Worm (Caenorhabditis elegans) whole organism, late embryonic: ENCODE data around the gene F26G1.10.

Experiments used
- C08G9.2 ChIP-seq: sonication (generic microtip); optimal IDR thresholded peaks from 2 replicates; lab custom pipeline; 2016; ENCODE audit warnings: mild to moderate bottlenecking, missing genetic modification characterization, moderate library complexity, missing compliant biosample characterization
- F13H6.1 ChIP-seq: sonication (generic microtip); optimal IDR thresholded peaks from 2 replicates; lab custom pipeline; 2016; ENCODE audit warnings: missing genetic modification characterization, missing compliant biosample characterization
- K02D7.2 ChIP-seq: sonication (generic microtip); optimal IDR thresholded peaks from 2 replicates; lab custom pipeline; 2017; ENCODE audit warnings: mild to moderate bottlenecking, missing genetic modification characterization, missing compliant biosample characterization
- K09A11.1 ChIP-seq: sonication (generic microtip); optimal IDR thresholded peaks from 2 replicates; lab custom pipeline; 2017; ENCODE audit warnings: antibody characterized with exemption, mild to moderate bottlenecking, missing genetic modification characterization, missing compliant biosample characterization; ENCODE audit not compliant: insufficient read depth
- T23F11.4 ChIP-seq: fragments of 200-800 bp; sonication (Bioruptor generic); optimal IDR thresholded peaks from 2 replicates; lab custom pipeline; 2018; ENCODE audit warnings: mild to moderate bottlenecking, missing genetic modification characterization, missing compliant biosample characterization
- ahr-1 ChIP-seq: sonication (generic microtip); optimal IDR thresholded peaks from 2 replicates; lab custom pipeline; 2016; ENCODE audit warnings: missing genetic modification characterization, missing compliant biosample characterization
- ceh-14 ChIP-seq: sonication (generic microtip); optimal IDR thresholded peaks from 2 replicates; lab custom pipeline; 2016; ENCODE audit warnings: missing genotype, missing genetic modification characterization, missing compliant biosample characterization
- ceh-19 ChIP-seq: fragments of 200-800 bp; sonication (Bioruptor generic); optimal IDR thresholded peaks from 2 replicates; lab custom pipeline; 2018; ENCODE audit warnings: mild to moderate bottlenecking, missing genetic modification characterization, missing compliant biosample characterization
- ceh-2 ChIP-seq: sonication (generic microtip); optimal IDR thresholded peaks from 2 replicates; lab custom pipeline; 2016; ENCODE audit warnings: missing genotype, missing genetic modification characterization, missing compliant biosample characterization
- ceh-30 ChIP-seq: fragments of 150-350 bp; optimal IDR thresholded peaks from 2 replicates; lab custom pipeline; 2014; ENCODE audit warnings: missing biosample characterization, missing genetic modification characterization
- ceh-31 ChIP-seq: sonication (generic microtip); optimal IDR thresholded peaks from 2 replicates; lab custom pipeline; 2016; ENCODE audit warnings: missing genetic modification characterization, missing compliant biosample characterization
- ceh-34 ChIP-seq: sonication (generic microtip); optimal IDR thresholded peaks from 2 replicates; lab custom pipeline; 2016; ENCODE audit warnings: mild to moderate bottlenecking, missing genetic modification characterization, missing compliant biosample characterization
- ceh-9 ChIP-seq: sonication (generic microtip); optimal IDR thresholded peaks from 2 replicates; lab custom pipeline; 2016; ENCODE audit warnings: mild to moderate bottlenecking, missing genetic modification characterization, inconsistent platforms, missing compliant biosample characterization
- che-1 ChIP-seq: sonication (generic microtip); optimal IDR thresholded peaks from 2 replicates; lab custom pipeline; 2016; ENCODE audit warnings: mild to moderate bottlenecking, missing genetic modification characterization, missing compliant biosample characterization
- dmd-4 ChIP-seq: sonication (generic microtip); optimal IDR thresholded peaks from 2 replicates; lab custom pipeline; 2016; ENCODE audit warnings: borderline replicate concordance, missing genetic modification characterization, missing compliant biosample characterization
- elt-4 ChIP-seq: sonication (generic microtip); optimal IDR thresholded peaks from 2 replicates; lab custom pipeline; 2016; ENCODE audit warnings: missing genetic modification characterization, missing compliant biosample characterization
- fkh-6 ChIP-seq: sonication (generic microtip); optimal IDR thresholded peaks from 2 replicates; lab custom pipeline; 2016; ENCODE audit warnings: missing genetic modification characterization, missing compliant biosample characterization
- gmeb-2 ChIP-seq: sonication (generic microtip); optimal IDR thresholded peaks from 2 replicates; lab custom pipeline; 2016; ENCODE audit warnings: missing genetic modification characterization, inconsistent platforms, missing compliant biosample characterization
- hlh-15 ChIP-seq: sonication (generic microtip); optimal IDR thresholded peaks from 2 replicates; lab custom pipeline; 2016; ENCODE audit warnings: missing genetic modification characterization, missing compliant biosample characterization
- hlh-30 ChIP-seq: sonication (generic microtip); optimal IDR thresholded peaks from 2 replicates; lab custom pipeline; 2017; ENCODE audit warnings: antibody characterized with exemption, missing genetic modification characterization, missing compliant biosample characterization; ENCODE audit not compliant: insufficient read depth
- hlh-6 ChIP-seq: sonication (generic microtip); optimal IDR thresholded peaks from 2 replicates; lab custom pipeline; 2016; ENCODE audit warnings: missing genotype, missing genetic modification characterization, missing compliant biosample characterization
- hlh-8 ChIP-seq: sonication (generic microtip); optimal IDR thresholded peaks from 2 replicates; lab custom pipeline; 2016; ENCODE audit warnings: missing genotype, missing genetic modification characterization, missing compliant biosample characterization
- lim-6 ChIP-seq: sonication (generic microtip); optimal IDR thresholded peaks from 2 replicates; lab custom pipeline; 2016; ENCODE audit warnings: missing genetic modification characterization, missing compliant biosample characterization
- mec-3 ChIP-seq: sonication (generic microtip); optimal IDR thresholded peaks from 2 replicates; lab custom pipeline; 2016; ENCODE audit warnings: borderline replicate concordance, missing genetic modification characterization, missing compliant biosample characterization
- nhr-11 ChIP-seq: fragments of 150-350 bp; optimal IDR thresholded peaks from 2 replicates; lab custom pipeline; 2014; ENCODE audit warnings: missing biosample characterization, missing genetic modification characterization
- npax-4 ChIP-seq: sonication (generic microtip); optimal IDR thresholded peaks from 2 replicates; lab custom pipeline; 2016; ENCODE audit warnings: missing genetic modification characterization, missing compliant biosample characterization
- pat-9 ChIP-seq: fragments of 200-800 bp; sonication (Bioruptor generic); optimal IDR thresholded peaks from 2 replicates; lab custom pipeline; 2018; ENCODE audit warnings: mild to moderate bottlenecking, missing genetic modification characterization, moderate library complexity, missing compliant biosample characterization
- pros-1 ChIP-seq: fragments of 150-350 bp; optimal IDR thresholded peaks from 2 replicates; lab custom pipeline; 2014; ENCODE audit warnings: missing biosample characterization, missing genetic modification reagents, missing genetic modification characterization
- rnt-1 ChIP-seq: sonication (generic microtip); optimal IDR thresholded peaks from 2 replicates; lab custom pipeline; 2016; ENCODE audit warnings: missing genetic modification characterization, missing compliant biosample characterization
- sox-2 ChIP-seq: fragments of 200-800 bp; sonication (Bioruptor generic); IDR thresholded peaks from 2 replicates; pipeline ENCODE4 v1.3.6; 2022; ENCODE audit warnings: missing genetic modification reagents, missing genetic modification characterization, missing compliant biosample characterization
- syd-9 ChIP-seq: sonication (generic microtip); optimal IDR thresholded peaks from 2 replicates; lab custom pipeline; 2016; ENCODE audit warnings: mild to moderate bottlenecking, missing genetic modification characterization, moderate library complexity, missing compliant biosample characterization
- tbx-2 ChIP-seq: sonication (generic microtip); optimal IDR thresholded peaks from 2 replicates; lab custom pipeline; 2016; ENCODE audit warnings: missing genetic modification characterization, missing compliant biosample characterization
- unc-3 ChIP-seq, 2 experiments: fragments of 200-800 bp in 1 of 2; sonication (Bioruptor generic) in 1 of 2; sonication (generic microtip) in 1 of 2; conservative IDR thresholded peaks in 1 of 2; optimal IDR thresholded peaks in 1 of 2; 2 replicates each; pipeline versions ENCODE4 v1.3.6 to Lab custom; 2016 to 2022; ENCODE audit warnings: missing compliant biosample characterization in 2 of 2, missing genetic modification characterization in 2 of 2, missing genetic modification reagents in 1 of 2
- unc-42 ChIP-seq: sonication (generic microtip); optimal IDR thresholded peaks from 2 replicates; lab custom pipeline; 2016; ENCODE audit warnings: missing genotype, missing genetic modification characterization, missing compliant biosample characterization
- unc-55 ChIP-seq: sonication (generic microtip); optimal IDR thresholded peaks from 2 replicates; lab custom pipeline; 2017; ENCODE audit warnings: missing biosample characterization, missing genetic modification reagents, missing genetic modification characterization
- unc-86 ChIP-seq: sonication (generic microtip); optimal IDR thresholded peaks from 2 replicates; lab custom pipeline; 2016; ENCODE audit warnings: missing genetic modification characterization, missing compliant biosample characterization
- zip-5 ChIP-seq: sonication (generic microtip); optimal IDR thresholded peaks from 2 replicates; lab custom pipeline; 2016; ENCODE audit warnings: missing genetic modification characterization, missing compliant biosample characterization
- ztf-16 ChIP-seq: sonication (generic microtip); optimal IDR thresholded peaks from 2 replicates; lab custom pipeline; 2017; ENCODE audit warnings: missing genetic modification characterization, missing compliant biosample characterization

The F26G1.10 gene

ce11 chrII:4791272-4791671 lies 17.1 kb downstream of the F26G1.10 start, which contains the start of gene F26G1.1 (continued):
- TF ChIP-seq hlh-8 (tag; lab: Kevin White, UChicago) (peak; percentile 90), ceh-31 (tag; lab: Kevin White, UChicago) (peak; percentile 90), pat-9 (no peak), elt-4 (tag; lab: Kevin White, UChicago) (no peak), hlh-30 (tag; lab: Kevin White, UChicago) (no peak), lim-6 (tag; lab: Kevin White, UChicago) (peak; percentile 50), tbx-2 (tag; lab: Kevin White, UChicago) (peak; percentile 92), ceh-30 (no peak), ceh-2 (peak; percentile 90), zip-5 (peak; percentile 83), T23F11.4 (GFP tag; lab: Kevin White, UChicago) (no peak), unc-86 (tag; lab: Kevin White, UChicago) (no peak), nhr-11 (tag; lab: Kevin White, UChicago) (no peak), ceh-34 (tag; lab: Kevin White, UChicago) (peak; percentile 29), ahr-1 (tag; lab: Kevin White, UChicago) (peak; percentile 73), pros-1 (tag; lab: Kevin White, UChicago) (no peak), mec-3 (tag; lab: Kevin White, UChicago) (peak; percentile 65), hlh-6 (no peak), K02D7.2 (tag; lab: Kevin White, UChicago) (no peak), unc-55 (no peak), F13H6.1 (tag; lab: Kevin White, UChicago) (peak; percentile 63), sox-2 (no peak)

- TF ChIP-seq hlh-15 (tag; lab: Kevin White, UChicago) (no peak), T23F11.4 (GFP tag; lab: Kevin White, UChicago) (no peak), ztf-16 (tag; lab: Kevin White, UChicago) (no peak), pros-1 (tag; lab: Kevin White, UChicago) (no peak), K02D7.2 (tag; lab: Kevin White, UChicago) (no peak), fkh-6 (tag; lab: Kevin White, UChicago) (no peak), rnt-1 (tag; lab: Kevin White, UChicago) (no peak), ceh-9 (tag; lab: Kevin White, UChicago) (no peak)
Measured at ce11 chrII:4793320-4793719, 19.1 kb downstream of the F26G1.10 start.

- TF ChIP-seq mec-3 (tag; lab: Kevin White, UChicago): no peak
- TF ChIP-seq pat-9: no peak
- no peak for TF ChIP-seq fkh-6 (tag; lab: Kevin White, UChicago)
- TF ChIP-seq nhr-11 (tag; lab: Kevin White, UChicago): no peak
- no peak for TF ChIP-seq F13H6.1 (tag; lab: Kevin White, UChicago)
- TF ChIP-seq dmd-4: no peak
- no peak for TF ChIP-seq ceh-14
- no peak for TF ChIP-seq ahr-1 (tag; lab: Kevin White, UChicago)
- TF ChIP-seq unc-42 (tag; lab: Kevin White, UChicago): no peak
- TF ChIP-seq ceh-19 (GFP tag; lab: Kevin White, UChicago): no peak
- no peak for TF ChIP-seq npax-4 (tag; lab: Kevin White, UChicago)
- no peak for TF ChIP-seq K09A11.1 (tag; lab: Kevin White, UChicago)
- no peak for TF ChIP-seq unc-86 (tag; lab: Kevin White, UChicago)
- TF ChIP-seq che-1: no peak
- TF ChIP-seq syd-9: no peak
- no peak for TF ChIP-seq C08G9.2 (tag; lab: Kevin White, UChicago)
Measured at ce11 chrII:4795461-4795860, 21.3 kb downstream of the F26G1.10 start, which contains the start of gene C33F10.4. C33F10.4 (plus strand) TSS chrII:4795761.

- TF ChIP-seq ceh-34 (tag; lab: Kevin White, UChicago): no peak
- no peak for TF ChIP-seq hlh-8 (tag; lab: Kevin White, UChicago)
- TF ChIP-seq ahr-1 (tag; lab: Kevin White, UChicago): no peak
- TF ChIP-seq C08G9.2 (tag; lab: Kevin White, UChicago): no peak
- no peak for TF ChIP-seq unc-86 (tag; lab: Kevin White, UChicago)
- no peak for TF ChIP-seq unc-3 (GFP tag; conservative IDR thresholded peaks at IDR 0.05; lab: Robert Waterston, UW)
- no peak for TF ChIP-seq unc-3 (tag; optimal IDR thresholded peaks at IDR 0.05; lab: Kevin White, UChicago)
- TF ChIP-seq dmd-4: no peak
- TF ChIP-seq pros-1 (tag; lab: Kevin White, UChicago): no peak
- TF ChIP-seq gmeb-2 (tag; lab: Kevin White, UChicago): no peak
Measured at ce11 chrII:4797071-4797470, 22.9 kb downstream of the F26G1.10 start, which contains the start of gene C33F10.14. C33F10.14 (plus strand) TSS chrII:4797371.
